Worm (Caenorhabditis elegans) whole organism, young adult: Measurements from ENCODE around the gene C47E8.11.

ENCODE experiments used
- B0336.3 ChIP-seq: fragments of 200-800 bp; sonication (Bioruptor generic); IDR thresholded peaks from 2 replicates; pipeline ENCODE4 v1.3.6; 2022; ENCODE audit warnings: missing genetic modification characterization, missing compliant biosample characterization
- C06A6.2 ChIP-seq: fragments of 200-800 bp; sonication (Bioruptor generic); conservative IDR thresholded peaks from 2 replicates; pipeline ENCODE4 v1.3.6; 2022; ENCODE audit warnings: missing genetic modification characterization, missing compliant biosample characterization
- D2030.7 ChIP-seq: fragments of 200-800 bp; sonication (Bioruptor generic); IDR thresholded peaks from 2 replicates; pipeline ENCODE4 v1.3.6; 2022; ENCODE audit warnings: missing genetic modification reagents, missing genetic modification characterization, missing compliant biosample characterization
- F49E8.2 ChIP-seq: sonication (generic microtip); optimal IDR thresholded peaks from 3 replicates; lab custom pipeline; 2017; ENCODE audit warnings: missing genetic modification characterization, mild to moderate bottlenecking, missing compliant biosample characterization, antibody characterized with exemption, moderate library complexity; ENCODE audit not compliant: insufficient read depth
- F52B5.7 ChIP-seq: sonication (generic microtip); optimal IDR thresholded peaks from 2 replicates; lab custom pipeline; 2016; ENCODE audit warnings: mild to moderate bottlenecking, missing genetic modification characterization, missing compliant biosample characterization
- Y53F4B.3 ChIP-seq: fragments of 200-800 bp; sonication (Bioruptor generic); IDR thresholded peaks from 2 replicates; pipeline ENCODE4 v1.3.6; 2022; ENCODE audit warnings: missing genetic modification reagents, missing genetic modification characterization, missing compliant biosample characterization
- ZK185.1 ChIP-seq: sonication (generic microtip); optimal IDR thresholded peaks from 2 replicates; lab custom pipeline; 2016; ENCODE audit warnings: mild to moderate bottlenecking, missing genetic modification characterization, missing compliant biosample characterization; ENCODE audit not compliant: poor library complexity, severe bottlenecking
- aptf-2 ChIP-seq: fragments of 200-800 bp; sonication (Bioruptor generic); conservative IDR thresholded peaks from 2 replicates; pipeline ENCODE4 v1.3.6; 2022; ENCODE audit warnings: missing genetic modification reagents, missing genetic modification characterization, missing compliant biosample characterization
- attf-5 ChIP-seq: fragments of 200-800 bp; sonication (Bioruptor generic); optimal IDR thresholded peaks from 2 replicates; lab custom pipeline; 2018; ENCODE audit warnings: mild to moderate bottlenecking, missing genetic modification characterization, missing compliant biosample characterization
- cebp-1 ChIP-seq, 2 experiments: fragments of 200-800 bp in 1 of 2; sonication (Bioruptor generic) in 1 of 2; sonication (generic microtip) in 1 of 2; IDR thresholded peaks in 1 of 2; optimal IDR thresholded peaks in 1 of 2; 2 replicates each; pipeline versions ENCODE4 v1.3.6 to Lab custom; 2017 to 2022; ENCODE audit warnings: missing compliant biosample characterization in 2 of 2, missing genetic modification characterization in 2 of 2, mild to moderate bottlenecking in 1 of 2, missing genetic modification reagents in 1 of 2, moderate library complexity in 1 of 2
- ceh-100 ChIP-seq: fragments of 200-800 bp; sonication (Bioruptor generic); IDR thresholded peaks from 2 replicates; pipeline ENCODE4 v1.3.6; 2022; ENCODE audit warnings: missing genetic modification reagents, missing genetic modification characterization, missing compliant biosample characterization
- ceh-27 ChIP-seq: fragments of 200-800 bp; sonication (Bioruptor generic); optimal IDR thresholded peaks from 2 replicates; lab custom pipeline; 2018; ENCODE audit warnings: mild to moderate bottlenecking, missing genetic modification characterization, moderate library complexity, missing compliant biosample characterization
- ceh-58 ChIP-seq: fragments of 200-800 bp; sonication (Bioruptor generic); IDR thresholded peaks from 2 replicates; pipeline ENCODE4 v1.3.6; 2022; ENCODE audit warnings: missing genetic modification characterization, missing compliant biosample characterization
- ceh-79 ChIP-seq: sonication (generic microtip); optimal IDR thresholded peaks from 2 replicates; lab custom pipeline; 2017; ENCODE audit warnings: mild to moderate bottlenecking, missing genetic modification characterization, missing compliant biosample characterization
- chd-7 ChIP-seq: sonication (generic microtip); optimal IDR thresholded peaks from 2 replicates; lab custom pipeline; 2016; ENCODE audit warnings: mild to moderate bottlenecking, missing genetic modification characterization, moderate library complexity, missing compliant biosample characterization
- egl-18 ChIP-seq: fragments of 200-800 bp; sonication (Bioruptor generic); IDR thresholded peaks from 2 replicates; pipeline ENCODE4 v1.3.6; 2022; ENCODE audit warnings: missing genetic modification reagents, missing genetic modification characterization, missing compliant biosample characterization
- egrh-3 ChIP-seq: fragments of 200-800 bp; sonication (Bioruptor generic); IDR thresholded peaks from 2 replicates; pipeline ENCODE4 v1.3.6; 2022; ENCODE audit warnings: missing genetic modification reagents, missing genetic modification characterization, missing compliant biosample characterization
- fkh-3 ChIP-seq: sonication (generic microtip); optimal IDR thresholded peaks from 2 replicates; lab custom pipeline; 2016; ENCODE audit warnings: mild to moderate bottlenecking, missing genetic modification characterization, missing compliant biosample characterization
- him-1 ChIP-seq: sonication (generic microtip); optimal IDR thresholded peaks from 2 replicates; lab custom pipeline; 2016; ENCODE audit warnings: missing genotype, missing genetic modification reagents, missing genetic modification characterization, missing compliant biosample characterization
- hmg-1.2 ChIP-seq: fragments of 200-800 bp; sonication (Bioruptor generic); IDR thresholded peaks from 2 replicates; pipeline ENCODE4 v1.3.6; 2022; ENCODE audit warnings: missing genetic modification reagents, missing genetic modification characterization, missing compliant biosample characterization
- hrde-1 ChIP-seq: sonication (generic microtip); optimal IDR thresholded peaks from 2 replicates; lab custom pipeline; 2016; ENCODE audit warnings: missing genetic modification characterization, mild to moderate bottlenecking, missing compliant biosample characterization, moderate library complexity, missing genotype, missing genetic modification reagents, borderline replicate concordance
- lin-26 ChIP-seq: fragments of 200-800 bp; sonication (Bioruptor generic); IDR thresholded peaks from 2 replicates; pipeline ENCODE4 v1.3.6; 2022; ENCODE audit warnings: missing genetic modification reagents, missing genetic modification characterization, missing compliant biosample characterization
- lin-54 ChIP-seq: fragments of 200-800 bp; sonication (Bioruptor generic); optimal IDR thresholded peaks from 2 replicates; lab custom pipeline; 2018; ENCODE audit warnings: mild to moderate bottlenecking, missing genetic modification characterization, missing compliant biosample characterization
- lir-1 ChIP-seq: fragments of 200-800 bp; sonication (Bioruptor generic); conservative IDR thresholded peaks from 2 replicates; pipeline ENCODE4 v1.3.6; 2022; ENCODE audit warnings: missing genetic modification reagents, missing genetic modification characterization, missing compliant biosample characterization
- lsl-1 ChIP-seq: fragments of 200-800 bp; sonication (Bioruptor generic); optimal IDR thresholded peaks from 2 replicates; lab custom pipeline; 2018; ENCODE audit warnings: mild to moderate bottlenecking, missing genetic modification characterization, moderate library complexity, missing compliant biosample characterization
- madf-10 ChIP-seq: sonication (generic microtip); optimal IDR thresholded peaks from 2 replicates; lab custom pipeline; 2016; ENCODE audit warnings: mild to moderate bottlenecking, missing genetic modification characterization, missing compliant biosample characterization
- madf-6 ChIP-seq: fragments of 200-800 bp; sonication (Bioruptor generic); IDR thresholded peaks from 2 replicates; pipeline ENCODE4 v1.3.6; 2022; ENCODE audit warnings: missing genetic modification reagents, missing genetic modification characterization, missing compliant biosample characterization
- mes-4 ChIP-seq: sonication (generic microtip); optimal IDR thresholded peaks from 2 replicates; lab custom pipeline; 2016; ENCODE audit warnings: missing genotype, missing genetic modification characterization, missing compliant biosample characterization
- nfya-1 ChIP-seq: sonication (generic microtip); optimal IDR thresholded peaks from 2 replicates; lab custom pipeline; 2017; ENCODE audit warnings: antibody characterized with exemption, missing compliant biosample characterization, missing genetic modification characterization, borderline replicate concordance; ENCODE audit not compliant: insufficient read depth
- pbrm-1 ChIP-seq: fragments of 200-800 bp; sonication (Bioruptor generic); IDR thresholded peaks from 2 replicates; pipeline ENCODE4 v1.3.6; 2022; ENCODE audit warnings: missing genetic modification reagents, missing genetic modification characterization, missing compliant biosample characterization
- pha-4 ChIP-seq: fragments of 150-350 bp; sonication (generic microtip); optimal IDR thresholded peaks from 2 replicates; lab custom pipeline; 2014; ENCODE audit warnings: missing biosample characterization, missing genetic modification reagents, missing genetic modification characterization
- sea-2 ChIP-seq: fragments of 200-800 bp; sonication (Bioruptor generic); IDR thresholded peaks from 2 replicates; pipeline ENCODE4 v1.3.6; 2022; ENCODE audit warnings: missing genetic modification characterization, missing compliant biosample characterization
- tbx-9 ChIP-seq: sonication (generic microtip); optimal IDR thresholded peaks from 2 replicates; lab custom pipeline; 2016; ENCODE audit warnings: borderline replicate concordance, missing genetic modification characterization, inconsistent platforms, missing compliant biosample characterization
- unc-62 ChIP-seq: fragments of 150-350 bp; optimal IDR thresholded peaks from 2 replicates; lab custom pipeline; 2014; ENCODE audit warnings: missing biosample characterization, missing genetic modification reagents, missing genetic modification characterization
- ztf-22 ChIP-seq: fragments of 200-800 bp; sonication (Bioruptor generic); optimal IDR thresholded peaks from 2 replicates; lab custom pipeline; 2018; ENCODE audit warnings: mild to moderate bottlenecking, missing genetic modification characterization, moderate library complexity, missing compliant biosample characterization
- ztf-6 ChIP-seq: fragments of 200-800 bp; sonication (Bioruptor generic); IDR thresholded peaks from 2 replicates; pipeline ENCODE4 v1.3.6; 2022; ENCODE audit warnings: missing genetic modification reagents, missing genetic modification characterization, missing compliant biosample characterization

Gene C47E8.11

DNA sequence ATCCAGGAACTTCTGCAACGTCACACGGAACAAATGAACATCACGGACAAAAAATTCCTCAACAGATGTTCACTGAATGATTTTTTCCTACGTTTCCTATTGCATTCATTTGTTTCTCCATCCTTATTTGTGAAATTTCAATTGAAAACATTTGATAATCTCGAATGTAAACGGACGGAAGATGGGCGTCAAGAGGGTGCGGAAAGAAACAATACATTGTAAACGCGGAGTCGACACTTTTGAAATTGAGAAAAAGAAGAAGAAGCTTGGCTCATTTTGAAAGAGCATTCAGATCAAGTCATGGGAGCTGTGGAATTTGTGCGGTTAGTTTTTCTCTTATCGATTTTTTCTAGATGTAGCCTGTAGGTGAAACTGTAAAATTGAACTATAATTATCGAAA, 25.4 kb upstream of the C47E8.11 start, which contains the start of gene C47E8.9:
Gene C47E8.9 (plus strand): TSS at position 301 of the 400 bp plus-strand sequence.
- TF ChIP-seq mes-4 (tag; lab: Kevin White, UChicago) (no peak), madf-10 (tag; lab: Kevin White, UChicago) (no peak), B0336.3 (no peak), C06A6.2 (GFP tag; lab: Robert Waterston, UW) (no peak), lin-26 (GFP tag; lab: Robert Waterston, UW) (no peak)

- TF ChIP-seq cebp-1 (GFP tag; IDR thresholded peaks at IDR 0.05; lab: Robert Waterston, UW): no peak
- TF ChIP-seq cebp-1 (tag; optimal IDR thresholded peaks at IDR 0.05; lab: Kevin White, UChicago): no peak
- TF ChIP-seq egrh-3 (GFP tag; lab: Robert Waterston, UW): no peak
- no peak for TF ChIP-seq D2030.7 (GFP tag; lab: Robert Waterston, UW)
- TF ChIP-seq F49E8.2 (tag; lab: Kevin White, UChicago): no peak
- TF ChIP-seq sea-2 (GFP tag; lab: Robert Waterston, UW): no peak
- TF ChIP-seq hrde-1 (tag; lab: Kevin White, UChicago): no peak
- TF ChIP-seq pha-4 (tag; lab: Kevin White, UChicago): no peak
- TF ChIP-seq ceh-58: no peak
- TF ChIP-seq nfya-1 (tag; lab: Kevin White, UChicago): no peak
- TF ChIP-seq ztf-6 (GFP tag; lab: Robert Waterston, UW): no peak
- no peak for TF ChIP-seq ceh-100
- TF ChIP-seq ZK185.1 (tag; lab: Kevin White, UChicago): no peak
- TF ChIP-seq fkh-3 (tag; lab: Kevin White, UChicago): no peak
- no peak for TF ChIP-seq tbx-9 (tag; lab: Kevin White, UChicago)
- no peak for TF ChIP-seq F52B5.7 (tag; lab: Kevin White, UChicago)
- no peak for TF ChIP-seq lin-54 (GFP tag; lab: Kevin White, UChicago)
- TF ChIP-seq, all 124 proteins: peak for 0
These were observed 22.7 kb upstream of the C47E8.11 start, which contains the start of gene C47E8.1 for ce11 chrV:14665728-14666127. C47E8.1 (plus strand) TSS chrV:14666028.

DNA sequence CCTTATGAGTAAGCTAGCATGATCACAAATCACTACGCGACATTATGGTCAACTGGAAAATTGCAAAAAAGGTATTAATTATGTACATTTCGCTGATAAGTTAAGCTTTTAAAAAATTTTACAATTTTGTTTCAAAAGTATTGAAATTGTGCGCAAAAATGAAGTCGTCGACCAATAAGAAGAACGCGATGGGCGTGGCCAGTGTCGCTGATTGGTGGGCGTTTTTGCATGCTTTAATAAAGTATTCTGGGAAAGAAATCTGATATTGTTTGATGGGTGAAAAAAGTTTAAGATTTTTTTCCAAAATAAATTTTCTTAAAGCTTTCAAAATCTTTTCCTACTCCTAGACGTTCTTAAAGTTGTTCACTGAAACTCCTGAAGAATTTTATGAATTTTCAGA, 10.1 kb upstream of the C47E8.11 start:
- no peak for TF ChIP-seq madf-6 (GFP tag; lab: Robert Waterston, UW)
- TF ChIP-seq lsl-1 (GFP tag; lab: Kevin White, UChicago): no peak
- TF ChIP-seq hmg-1.2: no peak
- no peak for TF ChIP-seq Y53F4B.3 (GFP tag; lab: Robert Waterston, UW)
- TF ChIP-seq chd-7: no peak
- no peak for TF ChIP-seq attf-5 (GFP tag; lab: Kevin White, UChicago)
- no peak for TF ChIP-seq ztf-22 (GFP tag; lab: Kevin White, UChicago)
- no peak for TF ChIP-seq F52B5.7 (tag; lab: Kevin White, UChicago)
- no peak for TF ChIP-seq ceh-79 (tag; lab: Kevin White, UChicago)
- TF ChIP-seq ceh-27: no peak
- TF ChIP-seq lir-1 (GFP tag; lab: Robert Waterston, UW): no peak
- no peak for TF ChIP-seq pbrm-1 (GFP tag; lab: Robert Waterston, UW)
- no peak for TF ChIP-seq aptf-2 (GFP tag; lab: Robert Waterston, UW)
- TF ChIP-seq egl-18 (GFP tag; lab: Robert Waterston, UW): no peak
- TF ChIP-seq unc-62 (GFP tag; lab: Kevin White, UChicago): no peak
- TF ChIP-seq him-1 (tag; lab: Kevin White, UChicago): no peak
